Worm (Caenorhabditis elegans) whole organism, L1 larva: ENCODE data around the gene sru-16.

Experiments used
- blmp-1 ChIP-seq: fragments of 150-350 bp; optimal IDR thresholded peaks from 2 replicates; lab custom pipeline; 2014; ENCODE audit warnings: missing biosample characterization, missing genetic modification characterization
- dpl-1 ChIP-seq, 3 experiments: fragments of 150-350 bp in 2 of 3; sonication (generic microtip) in 1 of 3; optimal IDR thresholded peaks; 2 replicates each; lab custom pipeline; 2014 to 2017; ENCODE audit warnings: missing biosample characterization in 3 of 3, missing genetic modification characterization in 3 of 3, missing genetic modification reagents in 3 of 3
- efl-1 ChIP-seq, 4 experiments: fragments of 150-350 bp; optimal IDR thresholded peaks in 3 of 4; peaks in 1 of 4; 1 replicate in 1 of 4; 2 replicates in 3 of 4; lab custom pipeline; 2014; ENCODE audit warnings: missing biosample characterization in 2 of 4, missing genetic modification characterization in 2 of 4, missing genetic modification reagents in 2 of 4
- lin-35 ChIP-seq, 2 experiments: fragments of 150-350 bp; optimal IDR thresholded peaks; 2 replicates each; lab custom pipeline; 2014; ENCODE audit warnings: missing biosample characterization in 2 of 2, missing genetic modification characterization in 2 of 2, missing genetic modification reagents in 2 of 2
- lir-3 ChIP-seq: sonication (generic microtip); optimal IDR thresholded peaks from 2 replicates; lab custom pipeline; 2016; ENCODE audit warnings: mild to moderate bottlenecking, missing genetic modification characterization, moderate library complexity, missing compliant biosample characterization; ENCODE audit not compliant: poor library complexity
- mdl-1 ChIP-seq, 2 experiments: fragments of 150-350 bp; optimal IDR thresholded peaks; 2 replicates each; lab custom pipeline; 2014 to 2017; ENCODE audit warnings: missing biosample characterization in 2 of 2, missing genetic modification characterization in 2 of 2, inconsistent platforms in 1 of 2
- nhr-84 ChIP-seq: sonication (generic microtip); optimal IDR thresholded peaks from 2 replicates; lab custom pipeline; 2017; ENCODE audit warnings: missing biosample characterization, missing genetic modification characterization
- snpc-4 ChIP-seq: fragments of 150-350 bp; optimal IDR thresholded peaks from 2 replicates; lab custom pipeline; 2014; ENCODE audit warnings: missing biosample characterization, missing genetic modification characterization
- unc-86 ChIP-seq: sonication (generic microtip); optimal IDR thresholded peaks from 2 replicates; lab custom pipeline; 2016; ENCODE audit warnings: missing genetic modification characterization, missing compliant biosample characterization
- vab-15 ChIP-seq: sonication (generic microtip); optimal IDR thresholded peaks from 2 replicates; lab custom pipeline; 2017; ENCODE audit warnings: missing genotype, mild to moderate bottlenecking, missing genetic modification characterization, missing compliant biosample characterization
- zag-1 ChIP-seq: fragments of 150-350 bp; optimal IDR thresholded peaks from 2 replicates; lab custom pipeline; 2014; ENCODE audit warnings: missing biosample characterization, missing genetic modification characterization
- ztf-11 ChIP-seq, 2 experiments: sonication (generic microtip); optimal IDR thresholded peaks; 2 replicates each; lab custom pipeline; 2016 to 2017; ENCODE audit warnings: missing genetic modification characterization in 2 of 2, missing biosample characterization in 1 of 2, missing compliant biosample characterization in 1 of 2

DNA sequence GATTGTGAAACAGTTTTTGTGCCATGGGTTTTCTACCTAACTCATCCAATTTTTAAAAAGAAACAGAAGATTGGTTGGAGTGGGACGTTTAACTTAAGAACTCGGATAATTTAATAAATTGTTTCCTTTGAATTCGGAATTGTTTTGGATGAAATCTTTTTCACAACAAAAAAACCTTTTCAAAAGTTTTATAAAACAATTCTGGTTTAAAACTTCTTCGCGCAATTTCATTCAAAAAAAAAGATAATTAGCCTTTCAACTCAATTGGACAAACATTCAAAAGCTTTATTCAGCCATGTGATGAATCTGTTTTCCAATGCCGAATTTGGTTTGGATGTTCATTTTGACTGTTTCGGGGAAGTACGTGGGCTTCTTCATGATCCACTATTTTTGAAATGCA lies 8.1 kb downstream of the sru-16 start, which contains the start of gene Y45F10B.12:
- no peak for TF ChIP-seq ztf-11 (tag; optimal IDR thresholded peaks at IDR 0.05; lab: Kevin White, UChicago)
- no peak for TF ChIP-seq lin-35 (GFP tag; optimal IDR thresholded peaks at IDR 0.05; lab: Kevin White, UChicago)
- no peak for TF ChIP-seq snpc-4
- no peak for TF ChIP-seq unc-86
- no peak for TF ChIP-seq vab-15 (tag; lab: Kevin White, UChicago)
- TF ChIP-seq efl-1 (optimal IDR thresholded peaks at IDR 0.05; lab: Kevin White, UChicago): no peak
- TF ChIP-seq efl-1 (GFP tag; optimal IDR thresholded peaks at IDR 0.05 in 1 of 2; lab: Kevin White, UChicago): no peak
- no peak for TF ChIP-seq nhr-84 (tag; lab: Kevin White, UChicago)
- no peak for TF ChIP-seq lir-3 (tag; lab: Kevin White, UChicago)
- no peak for TF ChIP-seq blmp-1 (tag; lab: Kevin White, UChicago)
- no peak for TF ChIP-seq dpl-1 (GFP tag; optimal IDR thresholded peaks at IDR 0.05; lab: Kevin White, UChicago)
- no peak for TF ChIP-seq mdl-1 (tag; optimal IDR thresholded peaks at IDR 0.05; lab: Kevin White, UChicago)
- TF ChIP-seq zag-1 (tag; lab: Kevin White, UChicago): no peak
